Fruit fly (Drosophila melanogaster) whole organism, embryonic: Measurements from ENCODE around the gene RhoGDI.

Experiments used
- Atf3 ChIP-seq: fragments of 200-800 bp; sonication (Bioruptor generic); optimal IDR thresholded peaks from 3 replicates; lab custom pipeline; 2016; ENCODE audit warnings: missing biosample characterization, missing genetic modification characterization
- Bteb2 ChIP-seq: fragments of 200-800 bp; sonication (Bioruptor generic); optimal IDR thresholded peaks from 2 replicates; lab custom pipeline; 2016; ENCODE audit warnings: missing biosample characterization, missing genetic modification characterization
- C15 ChIP-seq: fragments of 200-800 bp; sonication (Bioruptor generic); IDR thresholded peaks from 3 replicates; pipeline ENCODE4 v1.3.6; 2022; ENCODE audit warnings: missing biosample characterization, missing genetic modification characterization
- CG11723 ChIP-seq: fragments of 200-800 bp; sonication (Bioruptor generic); optimal IDR thresholded peaks from 2 replicates; lab custom pipeline; 2017; ENCODE audit warnings: missing biosample characterization, mild to moderate bottlenecking, missing genetic modification characterization
- CG12219 ChIP-seq: fragments of 200-800 bp; sonication (Bioruptor generic); optimal IDR thresholded peaks from 3 replicates; lab custom pipeline; 2018; ENCODE audit warnings: missing biosample characterization, mild to moderate bottlenecking, missing genetic modification characterization
- CG12391 ChIP-seq: fragments of 200-800 bp; sonication (Bioruptor generic); optimal IDR thresholded peaks from 3 replicates; lab custom pipeline; 2018; ENCODE audit warnings: missing biosample characterization, mild to moderate bottlenecking, missing genetic modification characterization, moderate library complexity
- CG14050 ChIP-seq: fragments of 200-800 bp; sonication (Bioruptor generic); IDR thresholded peaks from 3 replicates; pipeline ENCODE4 v1.3.6; 2022; ENCODE audit warnings: missing biosample characterization, missing genetic modification characterization
- CG16779 ChIP-seq: fragments of 200-800 bp; sonication (Bioruptor generic); IDR thresholded peaks from 2 replicates; pipeline ENCODE4 v1.3.6; 2022; ENCODE audit warnings: missing biosample characterization, missing genetic modification characterization
- CG16863 ChIP-seq: fragments of 200-800 bp; sonication (Bioruptor generic); optimal IDR thresholded peaks from 3 replicates; lab custom pipeline; 2016; ENCODE audit warnings: missing biosample characterization, missing genetic modification characterization
- CG18476 ChIP-seq: fragments of 200-800 bp; sonication (Bioruptor generic); optimal IDR thresholded peaks from 2 replicates; lab custom pipeline; 2016; ENCODE audit warnings: missing biosample characterization, mild to moderate bottlenecking, missing genetic modification characterization
- CG18619 ChIP-seq: fragments of 200-800 bp; sonication (Bioruptor generic); optimal IDR thresholded peaks from 3 replicates; lab custom pipeline; 2017; ENCODE audit warnings: missing biosample characterization, mild to moderate bottlenecking, missing genetic modification characterization
- CG2199 ChIP-seq: fragments of 200-800 bp; sonication (Bioruptor generic); IDR thresholded peaks from 3 replicates; pipeline ENCODE4 v1.3.6; 2022; ENCODE audit warnings: missing biosample characterization, missing genetic modification characterization
- CG3163 ChIP-seq: fragments of 200-800 bp; sonication (Bioruptor generic); optimal IDR thresholded peaks from 3 replicates; lab custom pipeline; 2016; ENCODE audit warnings: missing biosample characterization, missing genetic modification characterization
- CG32767 ChIP-seq: fragments of 200-800 bp; sonication (Bioruptor generic); IDR thresholded peaks from 2 replicates; pipeline ENCODE4 v1.3.6; 2022; ENCODE audit warnings: missing biosample characterization, missing genetic modification characterization
- CG6175 ChIP-seq: fragments of 200-800 bp; sonication (Bioruptor generic); IDR thresholded peaks from 3 replicates; pipeline ENCODE4 v1.3.6; 2022; ENCODE audit warnings: missing biosample characterization, missing genetic modification characterization
- CG6813 ChIP-seq: fragments of 200-800 bp; sonication (Bioruptor generic); optimal IDR thresholded peaks from 2 replicates; lab custom pipeline; 2017; ENCODE audit warnings: missing biosample characterization, missing genetic modification characterization, mild to moderate bottlenecking, moderate library complexity, missing genetic modification reagents
- CG7357 ChIP-seq: fragments of 200-800 bp; sonication (Bioruptor generic); IDR thresholded peaks from 3 replicates; pipeline ENCODE4 v1.3.6; 2022; ENCODE audit warnings: missing biosample characterization, missing genetic modification characterization
- CG8089 ChIP-seq: fragments of 200-800 bp; sonication (Bioruptor generic); optimal IDR thresholded peaks from 3 replicates; lab custom pipeline; 2016; ENCODE audit warnings: missing biosample characterization, missing genetic modification characterization
- Camta ChIP-seq: fragments of 200-800 bp; sonication (Bioruptor generic); optimal IDR thresholded peaks from 2 replicates; lab custom pipeline; 2016; ENCODE audit warnings: missing biosample characterization, missing genetic modification characterization
- Dfd ChIP-seq, 2 experiments: fragments of >200 bp; optimal IDR thresholded peaks; 2 replicates each; lab custom pipeline; 2017; ENCODE audit warnings: missing biosample characterization in 2 of 2, missing genetic modification characterization in 2 of 2
- GATAe ChIP-seq: fragments of 200-800 bp; sonication (Bioruptor generic); conservative IDR thresholded peaks from 2 replicates; pipeline ENCODE4 v1.3.6; 2022; ENCODE audit warnings: missing biosample characterization, missing genetic modification characterization
- HLHmδ ChIP-seq: fragments of 200-800 bp; sonication (Bioruptor generic); optimal IDR thresholded peaks from 2 replicates; lab custom pipeline; 2018; ENCODE audit warnings: missing biosample characterization, mild to moderate bottlenecking, missing genetic modification characterization, moderate library complexity
- Mes4 ChIP-seq: fragments of 200-800 bp; sonication (Bioruptor generic); optimal IDR thresholded peaks from 2 replicates; lab custom pipeline; 2016; ENCODE audit warnings: missing biosample characterization, missing genetic modification characterization
- NC2α ChIP-seq: fragments of 200-800 bp; sonication (Bioruptor generic); optimal IDR thresholded peaks from 2 replicates; lab custom pipeline; 2016; ENCODE audit warnings: missing biosample characterization, missing genetic modification characterization
- Nf-YA ChIP-seq: fragments of 200-800 bp; sonication (Bioruptor generic); IDR thresholded peaks from 2 replicates; pipeline ENCODE4 v1.3.6; 2022; ENCODE audit warnings: missing biosample characterization, missing genetic modification characterization
- Nf-YB ChIP-seq: fragments of 200-800 bp; sonication (Bioruptor generic); optimal IDR thresholded peaks from 3 replicates; lab custom pipeline; 2019; ENCODE audit warnings: missing biosample characterization, mild to moderate bottlenecking, missing genetic modification characterization, moderate library complexity
- Six4 ChIP-seq: fragments of 200-800 bp; sonication (Bioruptor generic); optimal IDR thresholded peaks from 2 replicates; lab custom pipeline; 2016; ENCODE audit warnings: missing biosample characterization, missing genetic modification characterization
- amos ChIP-seq: fragments of 200-800 bp; sonication (Bioruptor generic); IDR thresholded peaks from 2 replicates; pipeline ENCODE4 v1.3.6; 2022; ENCODE audit warnings: missing biosample characterization, missing genetic modification characterization; ENCODE audit not compliant: partially characterized antibody
- caup ChIP-seq: fragments of 200-800 bp; sonication (Bioruptor generic); optimal IDR thresholded peaks from 3 replicates; lab custom pipeline; 2017; ENCODE audit warnings: missing biosample characterization, mild to moderate bottlenecking, missing genetic modification characterization, moderate library complexity; ENCODE audit not compliant: severe bottlenecking
- chn ChIP-seq: fragments of 200-800 bp; sonication (Bioruptor generic); optimal IDR thresholded peaks from 2 replicates; lab custom pipeline; 2016; ENCODE audit warnings: missing biosample characterization, missing genetic modification characterization
- danr ChIP-seq: fragments of 200-800 bp; sonication (Bioruptor generic); IDR thresholded peaks from 2 replicates; pipeline ENCODE4 v1.3.6; 2022; ENCODE audit warnings: missing biosample characterization, missing genetic modification characterization
- esg ChIP-seq: fragments of 200-800 bp; sonication (Bioruptor generic); conservative IDR thresholded peaks from 2 replicates; pipeline ENCODE4 v1.3.6; 2022; ENCODE audit warnings: missing biosample characterization, missing genetic modification characterization
- eyg ChIP-seq: fragments of 200-800 bp; sonication (Bioruptor generic); optimal IDR thresholded peaks from 3 replicates; lab custom pipeline; 2016; ENCODE audit warnings: missing biosample characterization, missing genetic modification characterization
- fd64A ChIP-seq: fragments of 200-800 bp; sonication (Bioruptor generic); optimal IDR thresholded peaks from 3 replicates; lab custom pipeline; 2018; ENCODE audit warnings: missing biosample characterization, mild to moderate bottlenecking, missing genetic modification characterization
- fd96Cb ChIP-seq: fragments of 200-800 bp; sonication (Bioruptor generic); optimal IDR thresholded peaks from 2 replicates; lab custom pipeline; 2018; ENCODE audit warnings: missing biosample characterization, mild to moderate bottlenecking, missing genetic modification characterization, moderate library complexity
- gce ChIP-seq: fragments of 200-800 bp; sonication (Bioruptor generic); IDR thresholded peaks from 3 replicates; pipeline ENCODE4 v1.3.6; 2022; ENCODE audit warnings: missing biosample characterization, missing genetic modification characterization
- gsb-n ChIP-seq: fragments of 200-800 bp; sonication (Bioruptor generic); optimal IDR thresholded peaks from 3 replicates; lab custom pipeline; 2018; ENCODE audit warnings: missing biosample characterization, mild to moderate bottlenecking, missing genetic modification characterization
- inv ChIP-seq: fragments of 200-800 bp; sonication (Bioruptor generic); IDR thresholded peaks from 2 replicates; pipeline ENCODE4 v1.3.6; 2022; ENCODE audit warnings: missing biosample characterization, missing genetic modification characterization; ENCODE audit not compliant: partially characterized antibody
- jigr1 ChIP-seq: fragments of 200-800 bp; sonication (Bioruptor generic); IDR thresholded peaks from 3 replicates; pipeline ENCODE4 v1.3.6; 2022; ENCODE audit warnings: missing biosample characterization, missing genetic modification characterization
- luna ChIP-seq: fragments of 200-800 bp; sonication (Bioruptor generic); optimal IDR thresholded peaks from 2 replicates; lab custom pipeline; 2016; ENCODE audit warnings: missing biosample characterization, missing genetic modification characterization
- mirr ChIP-seq: fragments of 200-800 bp; sonication (Bioruptor generic); optimal IDR thresholded peaks from 3 replicates; lab custom pipeline; 2018; ENCODE audit warnings: missing biosample characterization, mild to moderate bottlenecking, missing genetic modification characterization
- nerfin-1 ChIP-seq: fragments of 200-800 bp; sonication (Bioruptor generic); optimal IDR thresholded peaks from 3 replicates; lab custom pipeline; 2019; ENCODE audit warnings: missing biosample characterization, mild to moderate bottlenecking, missing genetic modification characterization, moderate library complexity
- otp ChIP-seq: fragments of 200-800 bp; sonication (Bioruptor generic); IDR thresholded peaks from 3 replicates; pipeline ENCODE4, ENCODE4 v1.3.6; 2022; ENCODE audit warnings: missing biosample characterization, missing genetic modification characterization
- schlank ChIP-seq: fragments of 200-800 bp; sonication (Bioruptor generic); optimal IDR thresholded peaks from 2 replicates; lab custom pipeline; 2018; ENCODE audit warnings: missing biosample characterization, mild to moderate bottlenecking, missing genetic modification characterization
- sr ChIP-seq: fragments of 200-800 bp; sonication (Bioruptor generic); IDR thresholded peaks from 3 replicates; pipeline ENCODE4 v1.3.6; 2022; ENCODE audit warnings: missing biosample characterization, missing genetic modification characterization
- ssp ChIP-seq: fragments of 200-800 bp; sonication (Bioruptor generic); IDR thresholded peaks from 2 replicates; pipeline ENCODE4 v1.3.6; 2022; ENCODE audit warnings: missing biosample characterization, missing genetic modification characterization
- unpg ChIP-seq: fragments of 200-800 bp; sonication (Bioruptor generic); optimal IDR thresholded peaks from 3 replicates; lab custom pipeline; 2018; ENCODE audit warnings: missing biosample characterization, mild to moderate bottlenecking, missing genetic modification characterization, moderate library complexity
- vvl ChIP-seq: fragments of 200-800 bp; sonication (Bioruptor generic); IDR thresholded peaks from 2 replicates; pipeline ENCODE4 v1.3.6; 2022; ENCODE audit warnings: missing biosample characterization, missing genetic modification characterization
- zf30C ChIP-seq: fragments of 200-800 bp; sonication (Bioruptor generic); optimal IDR thresholded peaks from 3 replicates; lab custom pipeline; 2018; ENCODE audit warnings: missing biosample characterization, mild to moderate bottlenecking, missing genetic modification characterization
- zfh2 ChIP-seq: fragments of 200-800 bp; sonication (Bioruptor generic); optimal IDR thresholded peaks from 2 replicates; lab custom pipeline; 2016; ENCODE audit warnings: missing biosample characterization, missing genetic modification characterization

Gene RhoGDI

DNA sequence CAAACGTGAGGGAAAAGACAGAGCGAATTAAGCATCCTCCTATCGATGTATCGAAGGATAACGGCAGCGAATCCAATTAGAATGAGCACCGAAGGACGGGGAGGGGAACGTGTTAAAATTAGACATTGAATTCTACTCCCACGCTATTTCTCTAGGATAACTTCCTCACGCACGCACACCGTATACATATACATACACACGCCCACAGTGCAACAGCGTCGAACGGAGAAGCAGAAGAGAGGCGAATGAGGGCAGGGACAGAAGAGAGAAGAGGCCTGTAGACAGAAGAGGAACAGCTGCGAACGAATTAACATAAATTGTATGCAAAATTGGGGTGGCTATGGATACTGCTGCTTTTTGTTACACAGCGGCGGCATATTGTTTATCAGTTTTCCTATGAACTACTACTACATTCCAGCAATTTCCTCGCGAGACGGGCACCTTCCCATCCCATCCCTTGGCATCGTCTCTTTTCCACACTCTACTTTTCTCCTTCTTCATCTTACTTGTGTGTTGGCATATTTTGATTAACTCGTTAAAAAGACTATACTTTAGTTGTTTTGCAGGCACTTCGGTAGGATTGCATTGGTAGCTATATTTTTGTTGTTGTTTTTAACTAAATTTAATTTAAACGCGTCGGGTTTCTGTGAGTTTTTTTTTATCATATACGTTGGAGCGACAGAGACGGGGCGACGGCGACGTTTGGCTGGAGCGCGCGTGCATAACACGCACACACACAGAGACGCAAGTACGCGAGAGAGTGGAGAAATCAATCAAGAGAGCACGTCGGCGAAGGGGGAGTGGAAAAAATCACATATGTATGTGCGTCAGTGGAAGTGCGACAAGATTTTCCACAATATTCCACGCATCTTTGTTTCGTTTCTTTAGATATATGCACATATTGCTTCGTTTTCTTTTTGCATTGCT is 20.1 kb upstream of the RhoGDI start (continued):
- peak; percentile 20; the same call in 1 of the 3 replicates for TF ChIP-seq CG2199
- peak; percentile 76 for TF ChIP-seq vvl
- TF ChIP-seq mirr = no peak
- no peak for TF ChIP-seq CG18476 (GFP tag; lab: Kevin White, UChicago)
- TF ChIP-seq luna = no peak
- no peak for TF ChIP-seq CG6813
- no peak for TF ChIP-seq Six4 (GFP tag; lab: Kevin White, UChicago)
- no peak for TF ChIP-seq danr (GFP tag; lab: Robert Waterston, UW)
- peak; percentile 72 for TF ChIP-seq nerfin-1 (tag; lab: Kevin White, UChicago)
- no peak for TF ChIP-seq zf30C (GFP tag; lab: Kevin White, UChicago)
- no peak for TF ChIP-seq CG16779
- TF ChIP-seq jigr1 (GFP tag; lab: Robert Waterston, UW) = no peak
- no peak for TF ChIP-seq esg (GFP tag; lab: Robert Waterston, UW)
- TF ChIP-seq CG12391 (tag; lab: Kevin White, UChicago) = no peak
- no peak for TF ChIP-seq Nf-YA (GFP tag; lab: Robert Waterston, UW)
- TF ChIP-seq NC2α (GFP tag; lab: Kevin White, UChicago) = no peak
- TF ChIP-seq fd96Cb (tag; lab: Kevin White, UChicago) = no peak
- 0 out of 2 replicates have a peak, but pooled peaks have one; percentile 4 for TF ChIP-seq amos (GFP tag; lab: Robert Waterston, UW)
- no peak for TF ChIP-seq CG8089 (GFP tag; lab: Kevin White, UChicago)
- no peak for TF ChIP-seq eyg (GFP tag; lab: Kevin White, UChicago)
- no peak for TF ChIP-seq gsb-n (tag; lab: Kevin White, UChicago)
- TF ChIP-seq Bteb2 (GFP tag; lab: Kevin White, UChicago) = no peak
- TF ChIP-seq Camta = no peak
- no peak for TF ChIP-seq zfh2 (GFP tag; lab: Kevin White, UChicago)
- TF ChIP-seq CG18619 (GFP tag; lab: Kevin White, UChicago) = no peak
- TF ChIP-seq HLHmδ (GFP tag; lab: Kevin White, UChicago) = peak; percentile 31
- TF ChIP-seq schlank (tag; lab: Kevin White, UChicago) = no peak
- TF ChIP-seq CG3163 (GFP tag; lab: Kevin White, UChicago) = peak; percentile 54
- TF ChIP-seq GATAe (GFP tag; lab: Robert Waterston, UW) = no peak
- no peak for TF ChIP-seq otp
- TF ChIP-seq ssp (GFP tag; lab: Robert Waterston, UW) = no peak
- no peak for TF ChIP-seq unpg (GFP tag; lab: Kevin White, UChicago)
- TF ChIP-seq chn (GFP tag; lab: Kevin White, UChicago) = no peak
- TF ChIP-seq sr (GFP tag; lab: Robert Waterston, UW) = peak; percentile 96
- no peak for TF ChIP-seq CG11723
- no peak for TF ChIP-seq inv (GFP tag; lab: Robert Waterston, UW)
- no peak for TF ChIP-seq Dfd (GFP tag; optimal IDR thresholded peaks at IDR 0.05; lab: Kevin White, UChicago)
- TF ChIP-seq CG32767 (GFP tag; lab: Robert Waterston, UW) = peak; percentile 6; the same call in 1 of the 2 replicates
- TF ChIP-seq Atf3 (GFP tag; lab: Kevin White, UChicago) = no peak
- no peak for TF ChIP-seq Nf-YB (GFP tag; lab: Kevin White, UChicago)
- TF ChIP-seq caup (GFP tag; lab: Kevin White, UChicago) = no peak
- no peak for TF ChIP-seq CG16863
- no peak for TF ChIP-seq CG7357 (GFP tag; lab: Robert Waterston, UW)
- TF ChIP-seq CG6175 (GFP tag; lab: Robert Waterston, UW) = no peak
- TF ChIP-seq fd64A (GFP tag; lab: Kevin White, UChicago) = no peak
- TF ChIP-seq CG14050 (GFP tag; lab: Robert Waterston, UW) = no peak
- no peak for TF ChIP-seq Mes4 (GFP tag; lab: Kevin White, UChicago)
- no peak for TF ChIP-seq CG12219 (GFP tag; lab: Kevin White, UChicago)
- no peak for TF ChIP-seq C15 (GFP tag; lab: Robert Waterston, UW)
- TF ChIP-seq gce (GFP tag; lab: Robert Waterston, UW) = no peak
